Worm (Caenorhabditis elegans): Measurements from ENCODE around the gene F53A3.1.

The F53A3.1 gene

ce11 chrIII:1943488-1943887, at the start of gene F53A3.1:
Gene F53A3.1, minus strand, starts transcription at chrIII:1943637.
- TF ChIP-seq unc-62 (GFP tag; optimal IDR thresholded peaks at IDR 0.05), result no peak
- no peak for TF ChIP-seq ets-5 (GFP tag; IDR thresholded peaks at IDR 0.05)
- no peak for TF ChIP-seq nhr-12 (tag; optimal IDR thresholded peaks at IDR 0.05)

ce11 chrIII:1989940-1990339, 46.5 kb upstream of the F53A3.1 start:
- no peak for TF ChIP-seq pag-3 (tag; optimal IDR thresholded peaks at IDR 0.05; ENCODE audit: borderline replicate concordance, insufficient read depth)
- TF ChIP-seq unc-86 (tag; optimal IDR thresholded peaks at IDR 0.05), result no peak
- TF ChIP-seq sox-4 (tag; optimal IDR thresholded peaks at IDR 0.05), result no peak
- TF ChIP-seq ceh-82 (tag; optimal IDR thresholded peaks at IDR 0.05), result no peak
- TF ChIP-seq jun-1 (tag; optimal IDR thresholded peaks at IDR 0.05), result no peak
- TF ChIP-seq skn-1 (tag; optimal IDR thresholded peaks at IDR 0.05), result no peak
- no peak for TF ChIP-seq irx-1 (tag; optimal IDR thresholded peaks at IDR 0.05)
- no peak for TF ChIP-seq unc-130 (tag; optimal IDR thresholded peaks at IDR 0.05)
- TF ChIP-seq dsc-1 (tag; optimal IDR thresholded peaks at IDR 0.05), result no peak
- no peak for TF ChIP-seq fkh-8 (tag; optimal IDR thresholded peaks at IDR 0.05)
- no peak for TF ChIP-seq efl-1 (optimal IDR thresholded peaks at IDR 0.05)
- TF ChIP-seq efl-1 (GFP tag; optimal IDR thresholded peaks at IDR 0.05 in 1 of 2), result no peak
- TF ChIP-seq aha-1 (tag; optimal IDR thresholded peaks at IDR 0.05), result no peak
- no peak for TF ChIP-seq nhr-76 (tag; optimal IDR thresholded peaks at IDR 0.05)
- TF ChIP-seq ceh-63 (GFP tag; optimal IDR thresholded peaks at IDR 0.05), result no peak
- no peak for TF ChIP-seq nhr-84 (tag; optimal IDR thresholded peaks at IDR 0.05)
- TF ChIP-seq nhr-12 (tag; optimal IDR thresholded peaks at IDR 0.05), result no peak
- TF ChIP-seq ceh-88 (GFP tag; IDR thresholded peaks at IDR 0.05), result no peak

DNA sequence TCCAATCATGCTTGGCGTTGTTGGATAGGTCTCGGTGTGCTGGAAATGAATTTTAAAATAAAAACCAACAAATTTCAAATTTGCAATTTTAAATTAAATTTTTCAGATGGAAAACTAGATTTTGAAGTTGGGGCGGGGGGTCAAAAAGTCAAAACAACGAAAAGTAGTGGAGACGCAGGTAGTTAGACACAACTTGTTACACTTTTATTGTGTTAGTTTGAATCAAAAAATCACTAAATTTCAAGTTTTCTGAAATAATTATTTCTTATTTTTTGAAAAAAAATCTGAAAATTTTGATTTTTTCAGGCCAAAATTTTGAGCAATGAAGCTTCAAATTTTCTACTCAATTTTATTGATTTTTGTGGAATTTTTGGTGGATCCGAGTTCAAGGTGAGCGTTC, 44.3 kb upstream of the F53A3.1 start, which contains the start of gene Y39A3B.8:
Gene Y39A3B.8, plus strand, starts transcription at position 301 of the 400 bp plus-strand sequence.
- no peak for TF ChIP-seq efl-1 (optimal IDR thresholded peaks at IDR 0.05)
- peak in 1 of 2 experiments; percentile 29 for TF ChIP-seq efl-1 (GFP tag; optimal IDR thresholded peaks at IDR 0.05 in 1 of 2)
- no peak for TF ChIP-seq C34B4.2 (tag; optimal IDR thresholded peaks at IDR 0.05)

ce11 chrIII:1984860-1985259, 41.4 kb upstream of the F53A3.1 start, which contains the start of gene Y39A3B.7:
Gene Y39A3B.7, minus strand, starts transcription at chrIII:1984960.
- no peak for TF ChIP-seq efl-1 (optimal IDR thresholded peaks at IDR 0.05)
- peak in 1 of 2 experiments; percentile 9 for TF ChIP-seq efl-1 (GFP tag; optimal IDR thresholded peaks at IDR 0.05 in 1 of 2)
- TF ChIP-seq alr-1 (tag; optimal IDR thresholded peaks at IDR 0.05; ENCODE audit: borderline replicate concordance), result no peak

DNA sequence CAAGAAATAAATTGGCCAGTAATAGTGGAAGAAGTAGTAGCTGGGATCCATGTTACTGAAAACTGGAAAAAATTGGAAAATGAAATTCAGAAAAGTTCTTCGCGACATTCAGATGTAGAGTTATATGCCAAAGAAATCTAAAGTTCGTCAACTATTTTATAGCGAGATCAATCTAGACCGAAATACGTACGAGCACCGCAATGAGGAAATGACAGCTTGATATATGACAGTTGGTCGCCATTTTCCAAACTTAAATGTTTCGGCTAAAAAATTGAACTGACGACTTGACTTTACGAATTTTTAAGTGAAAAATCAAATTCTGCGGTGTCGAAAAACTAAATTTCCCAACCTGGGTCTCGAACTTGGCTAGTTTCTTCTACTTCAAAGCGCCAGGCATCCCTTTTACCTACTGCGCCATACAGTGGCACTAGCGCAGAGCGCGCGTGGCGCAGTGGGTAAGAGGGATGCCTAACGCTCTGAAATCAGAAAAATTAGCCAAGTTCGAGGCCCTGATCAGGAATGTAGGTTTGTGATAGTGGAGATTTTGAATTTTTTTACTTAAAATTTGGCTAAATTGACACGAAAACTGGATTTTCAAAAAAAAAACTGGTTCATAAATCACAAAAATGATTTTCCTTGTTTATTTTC, 39.3 kb upstream of the F53A3.1 start, which contains the start of gene srd-66:
Gene srd-66, minus strand, starts transcription at position 51 of the 648 bp plus-strand sequence.
- no peak for TF ChIP-seq lin-39 (tag; optimal IDR thresholded peaks at IDR 0.05)
- TF ChIP-seq skn-1 (tag; optimal IDR thresholded peaks at IDR 0.05), result no peak
- TF ChIP-seq egl-13 (tag; optimal IDR thresholded peaks at IDR 0.05), result no peak
- TF ChIP-seq lsy-2 (tag; optimal IDR thresholded peaks at IDR 0.05), result no peak
- no peak for TF ChIP-seq nhr-20 (tag; optimal IDR thresholded peaks at IDR 0.05)
- no peak for TF ChIP-seq ceh-90 (tag; optimal IDR thresholded peaks at IDR 0.05)
- no peak for TF ChIP-seq unc-30 (tag; optimal IDR thresholded peaks at IDR 0.05)
- no peak for TF ChIP-seq mef-2 (tag; optimal IDR thresholded peaks at IDR 0.05)
- no peak for TF ChIP-seq sptf-1 (tag; optimal IDR thresholded peaks at IDR 0.05)
- TF ChIP-seq nhr-90 (tag; optimal IDR thresholded peaks at IDR 0.05; ENCODE audit: poor library complexity), result no peak

DNA sequence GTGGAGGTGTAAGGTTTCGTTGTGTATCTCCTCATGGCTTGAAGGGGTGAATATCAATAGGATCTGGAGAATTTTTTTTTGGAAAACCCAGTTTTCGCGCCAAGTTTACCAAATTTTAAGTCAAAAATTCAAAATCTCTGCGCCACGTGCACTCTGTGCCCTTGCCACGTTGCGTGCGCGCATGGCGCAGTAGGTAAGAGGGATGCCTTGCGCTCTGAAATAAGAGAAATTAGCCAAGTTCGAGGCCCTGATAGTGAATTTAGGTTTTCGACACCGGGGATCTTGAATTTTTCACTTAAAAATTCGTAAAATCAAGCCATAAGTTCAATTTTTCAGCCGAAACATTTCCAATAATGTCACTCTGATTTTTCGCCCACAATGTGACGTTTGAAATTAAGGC, 38.0 kb upstream of the F53A3.1 start:
- TF ChIP-seq lin-13 (GFP tag; optimal IDR thresholded peaks at IDR 0.05) (no peak), dpl-1 (GFP tag; optimal IDR thresholded peaks at IDR 0.05) (no peak), unc-130 (tag; optimal IDR thresholded peaks at IDR 0.05) (no peak), elt-2 (tag; optimal IDR thresholded peaks at IDR 0.05) (no peak), dsc-1 (tag; optimal IDR thresholded peaks at IDR 0.05) (no peak), nhr-71 (tag; optimal IDR thresholded peaks at IDR 0.05) (no peak), egl-27 (tag; optimal IDR thresholded peaks at IDR 0.05) (no peak), lin-39 (tag; optimal IDR thresholded peaks at IDR 0.05) (no peak), lin-14 (GFP tag; optimal IDR thresholded peaks at IDR 0.05) (no peak), grh-1 (GFP tag; IDR thresholded peaks at IDR 0.05) (no peak), F16B12.6 (tag; optimal IDR thresholded peaks at IDR 0.05) (no peak), isw-1 (GFP tag; IDR thresholded peaks at IDR 0.05) (no peak), pax-3 (tag; optimal IDR thresholded peaks at IDR 0.05) (no peak), hlh-17 (GFP tag; optimal IDR thresholded peaks at IDR 0.05; ENCODE audit: borderline replicate concordance) (no peak), nhr-90 (tag; optimal IDR thresholded peaks at IDR 0.05; ENCODE audit: poor library complexity) (no peak), unc-30 (tag; optimal IDR thresholded peaks at IDR 0.05) (no peak)
